Fruit fly (Drosophila melanogaster) whole organism, wandering third instar larva: ENCODE measurements around the gene FucTA.

Experiments
- CrebA ChIP-seq: fragments of 200-800 bp; sonication (Bioruptor generic); optimal IDR thresholded peaks from 2 replicates; lab custom pipeline; 2016; ENCODE audit warnings: missing biosample characterization, mild to moderate bottlenecking, missing genetic modification characterization, borderline replicate concordance
- OdsH ChIP-seq: fragments of 200-800 bp; sonication (Bioruptor generic); optimal IDR thresholded peaks from 2 replicates; lab custom pipeline; 2016; ENCODE audit warnings: missing biosample characterization, mild to moderate bottlenecking, missing genetic modification characterization
- fru ChIP-seq: fragments of 200-800 bp; sonication (Bioruptor generic); optimal IDR thresholded peaks from 3 replicates; lab custom pipeline; 2016; ENCODE audit warnings: missing biosample characterization, mild to moderate bottlenecking, missing genetic modification characterization
- jim ChIP-seq: fragments of 175-275, 200-325 bp; sonication (Bioruptor generic); optimal IDR thresholded peaks from 2 replicates; lab custom pipeline; 2016; ENCODE audit warnings: missing biosample characterization, mild to moderate bottlenecking, missing genetic modification characterization
- sage ChIP-seq: fragments of 200-800 bp; sonication (Bioruptor generic); optimal IDR thresholded peaks from 2 replicates; lab custom pipeline; 2016; ENCODE audit warnings: missing biosample characterization, mild to moderate bottlenecking, missing genetic modification characterization
- usp ChIP-seq: fragments of >200 bp; optimal IDR thresholded peaks from 2 replicates; lab custom pipeline; 2017; ENCODE audit warnings: missing biosample characterization, missing genetic modification characterization
- woc ChIP-seq: sonication (Bioruptor generic); optimal IDR thresholded peaks from 2 replicates; lab custom pipeline; 2016; ENCODE audit warnings: missing biosample characterization, mild to moderate bottlenecking, missing genetic modification characterization

- TF ChIP-seq fru (GFP tag; lab: Kevin White, UChicago) (no peak), CrebA (GFP tag; lab: Kevin White, UChicago) (no peak), woc (GFP tag; lab: Kevin White, UChicago) (no peak), jim (GFP tag; lab: Kevin White, UChicago) (no peak), usp (GFP tag; lab: Kevin White, UChicago) (no peak), sage (GFP tag; lab: Kevin White, UChicago) (no peak), OdsH (GFP tag; lab: Kevin White, UChicago) (no peak)
Observed at dm6 chr3L:15158330-15159114, 11.6 kb downstream of the FucTA start, which contains the start of the genes Msh6 and Prp31.
